Fruit fly (Drosophila melanogaster): ENCODE measurements around the gene Or33a.

Gene Or33a

DNA sequence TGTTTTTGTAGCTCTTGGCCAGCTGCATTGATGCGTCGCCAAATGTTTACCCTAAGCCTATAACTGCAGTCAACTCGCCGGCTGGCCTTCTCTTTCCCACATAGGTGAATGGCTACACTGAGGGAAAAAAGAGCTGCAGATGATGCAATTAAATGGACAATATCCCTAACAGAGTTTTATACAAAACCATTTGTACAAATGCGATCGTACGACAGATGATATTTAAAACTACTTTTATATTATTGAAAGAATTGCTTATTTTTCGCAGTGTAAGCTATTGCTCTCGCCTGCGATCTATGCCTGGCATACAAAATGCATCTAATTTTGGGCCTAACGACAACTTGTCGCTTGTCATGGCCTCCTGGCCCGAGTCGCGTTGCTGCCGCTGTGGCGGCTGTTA is 15.6 kb downstream of the Or33a start (continued):
- TF ChIP-seq Med (GFP tag) (no peak), Sin3A (optimal IDR thresholded peaks at IDR 0.05) (no peak), bsh (GFP tag; optimal IDR thresholded peaks at IDR 0.05) (peak; percentile 63 to 76), gro (GFP tag; optimal IDR thresholded peaks at IDR 0.05) (no peak), odd (GFP tag; optimal IDR thresholded peaks at IDR 0.05) (no peak), Nf-YC (tag; optimal IDR thresholded peaks at IDR 0.05) (no peak), Sry-β (GFP tag; optimal IDR thresholded peaks at IDR 0.05) (no peak), ems (GFP tag; optimal IDR thresholded peaks at IDR 0.05) (no peak), Rfx (GFP tag; IDR thresholded peaks at IDR 0.05) (0 out of 2 replicates have a peak, but pooled peaks have one; percentile 8), Scr (GFP tag; IDR thresholded peaks at IDR 0.05; ENCODE audit: partially characterized antibody) (no peak), CG12659 (GFP tag; optimal IDR thresholded peaks at IDR 0.05) (no peak), salm (tag; optimal IDR thresholded peaks at IDR 0.05) (no peak), Poxn (GFP tag; IDR thresholded peaks at IDR 0.05) (no peak), Lhr (GFP tag; optimal IDR thresholded peaks at IDR 0.05) (no peak), CG6813 (GFP tag; optimal IDR thresholded peaks at IDR 0.05) (no peak), HLH3B (GFP tag; IDR thresholded peaks at IDR 0.05) (peak; percentile 37; the same call in 1 of the 2 replicates), sim (GFP tag; IDR thresholded peaks at IDR 0.05) (no peak), zfh2 (GFP tag; optimal IDR thresholded peaks at IDR 0.05) (no peak), CG17612 (GFP tag; IDR thresholded peaks at IDR 0.05) (no peak), ci (GFP tag; IDR thresholded peaks at IDR 0.05) (peak; percentile 78; the same call in 2 of the 3 replicates), CG17912 (GFP tag; optimal IDR thresholded peaks at IDR 0.05) (no peak), otp (GFP tag; IDR thresholded peaks at IDR 0.05) (peak; percentile 37; the same call in 1 of the 3 replicates), CG15696 (tag; optimal IDR thresholded peaks at IDR 0.05) (peak; percentile 35), maf-S (GFP tag; optimal IDR thresholded peaks at IDR 0.05) (no peak), Opbp (GFP tag; IDR thresholded peaks at IDR 0.05; ENCODE audit: partially characterized antibody) (no peak), knrl (GFP tag; IDR thresholded peaks at IDR 0.05; ENCODE audit: partially characterized antibody) (no peak), CG6175 (GFP tag; IDR thresholded peaks at IDR 0.05) (0 out of 3 replicates have a peak, but pooled peaks have one; percentile 16), CG14014 (GFP tag; IDR thresholded peaks at IDR 0.05) (peak; percentile 50; the same call in 1 of the 2 replicates), Kr (GFP tag; optimal IDR thresholded peaks at IDR 0.05) (no peak), CG11398 (GFP tag; optimal IDR thresholded peaks at IDR 0.05) (no peak), Tbp (GFP tag; optimal IDR thresholded peaks at IDR 0.05) (no peak), CG14050 (GFP tag; IDR thresholded peaks at IDR 0.05) (no peak), CG5245 (GFP tag; optimal IDR thresholded peaks at IDR 0.05) (peak; percentile 2), gsb (GFP tag; IDR thresholded peaks at IDR 0.05) (no peak), Chrac-16 (GFP tag; optimal IDR thresholded peaks at IDR 0.05) (peak; percentile 47), Blimp-1 (GFP tag; optimal IDR thresholded peaks at IDR 0.05) (peak; percentile 36), Hr39 (optimal IDR thresholded peaks at IDR 0.05) (no peak), CG30431 (GFP tag; optimal IDR thresholded peaks at IDR 0.05) (peak; percentile 42), CG34422 (GFP tag; IDR thresholded peaks at IDR 0.05) (no peak), CG1602 (GFP tag; optimal IDR thresholded peaks at IDR 0.05) (peak; percentile 18), dimm (GFP tag; IDR thresholded peaks at IDR 0.05) (no peak), CG12942 (GFP tag; optimal IDR thresholded peaks at IDR 0.05) (no peak), CG16779 (GFP tag; IDR thresholded peaks at IDR 0.05) (no peak), Hey (tag; optimal IDR thresholded peaks at IDR 0.05) (no peak), HLH54F (GFP tag; optimal IDR thresholded peaks at IDR 0.05) (no peak), yki (optimal IDR thresholded peaks at IDR 0.05) (no peak), klu (GFP tag; IDR thresholded peaks at IDR 0.05) (0 out of 2 replicates have a peak, but pooled peaks have one; percentile 18), CG6654 (GFP tag; optimal IDR thresholded peaks at IDR 0.05) (no peak), pfk (GFP tag; optimal IDR thresholded peaks at IDR 0.05) (no peak), trh (GFP tag; optimal IDR thresholded peaks at IDR 0.05) (no peak), CG6254 (GFP tag; optimal IDR thresholded peaks at IDR 0.05) (no peak), Hr3 (GFP tag; optimal IDR thresholded peaks at IDR 0.05) (no peak), CG17802 (tag; optimal IDR thresholded peaks at IDR 0.05) (no peak)

Data from whole organism, embryonic.